Worm (Caenorhabditis elegans) whole organism, mixed stage, embryonic: Measurements from ENCODE around the gene hda-2.

Experiments used
- M03D4.4 ChIP-seq: sonication (generic microtip); optimal IDR thresholded peaks from 2 replicates; lab custom pipeline; 2017; ENCODE audit warnings: mild to moderate bottlenecking, missing genetic modification characterization, missing compliant biosample characterization
- blmp-1 ChIP-seq: fragments of 150-350 bp; optimal IDR thresholded peaks from 2 replicates; lab custom pipeline; 2014; ENCODE audit warnings: missing biosample characterization, missing genetic modification characterization
- ceh-43 ChIP-seq: fragments of 200-800 bp; sonication (Bioruptor generic); optimal IDR thresholded peaks from 2 replicates; lab custom pipeline; 2018; ENCODE audit warnings: mild to moderate bottlenecking, missing genetic modification characterization, moderate library complexity, missing compliant biosample characterization
- ceh-83 ChIP-seq: fragments of 200-800 bp; sonication (Bioruptor generic); optimal IDR thresholded peaks from 2 replicates; lab custom pipeline; 2018; ENCODE audit warnings: mild to moderate bottlenecking, missing genetic modification characterization, missing compliant biosample characterization
- ces-1 ChIP-seq: fragments of 150-350 bp; optimal IDR thresholded peaks from 2 replicates; lab custom pipeline; 2014; ENCODE audit warnings: missing biosample characterization, missing genetic modification reagents, missing genetic modification characterization
- cnd-1 ChIP-seq: fragments of 200-800 bp; sonication (Bioruptor generic); optimal IDR thresholded peaks from 2 replicates; lab custom pipeline; 2018; ENCODE audit warnings: mild to moderate bottlenecking, missing genetic modification characterization, missing compliant biosample characterization
- drap-1 ChIP-seq: fragments of 200-800 bp; sonication (Bioruptor generic); optimal IDR thresholded peaks from 3 replicates; lab custom pipeline; 2018; ENCODE audit warnings: mild to moderate bottlenecking, missing genetic modification characterization, missing compliant biosample characterization
- elt-1 ChIP-seq: sonication (generic microtip); optimal IDR thresholded peaks from 2 replicates; lab custom pipeline; 2017; ENCODE audit warnings: missing genetic modification characterization, mild to moderate bottlenecking, missing compliant biosample characterization, antibody characterized with exemption, moderate library complexity, borderline replicate concordance; ENCODE audit not compliant: insufficient read depth
- elt-3 ChIP-seq: fragments of 150-350 bp; optimal IDR thresholded peaks from 2 replicates; lab custom pipeline; 2014; ENCODE audit warnings: missing biosample characterization, missing genetic modification characterization
- flh-1 ChIP-seq: fragments of 200-800 bp; sonication (Bioruptor generic); optimal IDR thresholded peaks from 2 replicates; lab custom pipeline; 2018; ENCODE audit warnings: mild to moderate bottlenecking, missing genetic modification characterization, moderate library complexity, missing compliant biosample characterization
- ham-2 ChIP-seq: fragments of 200-800 bp; sonication (Bioruptor generic); optimal IDR thresholded peaks from 2 replicates; lab custom pipeline; 2018; ENCODE audit warnings: mild to moderate bottlenecking, missing genetic modification characterization, missing compliant biosample characterization
- hlh-1 ChIP-seq: fragments of 150-350 bp; optimal IDR thresholded peaks from 2 replicates; lab custom pipeline; 2014; ENCODE audit warnings: missing biosample characterization, missing genetic modification reagents, missing genetic modification characterization
- lin-13 ChIP-seq: fragments of 150-350 bp; optimal IDR thresholded peaks from 2 replicates; lab custom pipeline; 2014; ENCODE audit warnings: missing biosample characterization, missing genetic modification characterization
- lin-32 ChIP-seq: fragments of 200-800 bp; sonication (Bioruptor generic); optimal IDR thresholded peaks from 2 replicates; lab custom pipeline; 2018; ENCODE audit warnings: mild to moderate bottlenecking, missing genetic modification characterization, missing compliant biosample characterization
- lsy-2 ChIP-seq: fragments of 150-350 bp; optimal IDR thresholded peaks from 2 replicates; lab custom pipeline; 2014; ENCODE audit warnings: missing biosample characterization, missing genetic modification characterization
- mab-5 ChIP-seq: fragments of 150-350 bp; optimal IDR thresholded peaks from 2 replicates; lab custom pipeline; 2014; ENCODE audit warnings: missing biosample characterization, missing genetic modification characterization
- mep-1 ChIP-seq: fragments of 150-350 bp; optimal IDR thresholded peaks from 2 replicates; lab custom pipeline; 2017; ENCODE audit warnings: missing biosample characterization, missing genetic modification reagents, missing genetic modification characterization, inconsistent platforms
- mls-2 ChIP-seq: sonication (generic microtip); optimal IDR thresholded peaks from 2 replicates; lab custom pipeline; 2016; ENCODE audit warnings: mild to moderate bottlenecking, missing genetic modification characterization, moderate library complexity, missing compliant biosample characterization
- nhr-12 ChIP-seq: fragments of 150-350 bp; optimal IDR thresholded peaks from 2 replicates; lab custom pipeline; 2014; ENCODE audit warnings: missing biosample characterization, missing genetic modification characterization
- nhr-2 ChIP-seq: fragments of 150-350 bp; optimal IDR thresholded peaks from 2 replicates; lab custom pipeline; 2014; ENCODE audit warnings: missing biosample characterization, missing genetic modification characterization
- nhr-237 ChIP-seq: fragments of 150-350 bp; optimal IDR thresholded peaks from 2 replicates; lab custom pipeline; 2014; ENCODE audit warnings: missing biosample characterization, missing genetic modification characterization
- nhr-28 ChIP-seq: fragments of 150-350 bp; optimal IDR thresholded peaks from 2 replicates; lab custom pipeline; 2014; ENCODE audit warnings: missing biosample characterization, missing genetic modification characterization
- nhr-76 ChIP-seq: sonication (generic microtip); optimal IDR thresholded peaks from 2 replicates; lab custom pipeline; 2017; ENCODE audit warnings: missing biosample characterization, missing genetic modification characterization
- pha-4 ChIP-seq: fragments of 150-350 bp; optimal IDR thresholded peaks from 2 replicates; lab custom pipeline; 2018; ENCODE audit warnings: missing biosample characterization, missing genetic modification reagents, missing genetic modification characterization
- sem-2 ChIP-seq: fragments of 200-800 bp; sonication (Bioruptor generic); optimal IDR thresholded peaks from 2 replicates; lab custom pipeline; 2018; ENCODE audit warnings: mild to moderate bottlenecking, missing genetic modification characterization, missing compliant biosample characterization
- snpc-4 ChIP-seq: fragments of 150-350 bp; optimal IDR thresholded peaks from 2 replicates; lab custom pipeline; 2014; ENCODE audit warnings: missing biosample characterization, missing genetic modification characterization
- sptf-1 ChIP-seq: sonication (generic microtip); optimal IDR thresholded peaks from 2 replicates; lab custom pipeline; 2017; ENCODE audit warnings: mild to moderate bottlenecking, missing genetic modification characterization, moderate library complexity, missing compliant biosample characterization
- unc-120 ChIP-seq: sonication (generic microtip); optimal IDR thresholded peaks from 2 replicates; lab custom pipeline; 2017; ENCODE audit warnings: missing genetic modification characterization, missing compliant biosample characterization; ENCODE audit not compliant: poor library complexity, severe bottlenecking
- unc-39 ChIP-seq: fragments of 150-350 bp; optimal IDR thresholded peaks from 2 replicates; lab custom pipeline; 2014; ENCODE audit warnings: missing biosample characterization, missing genetic modification characterization
- unc-62 ChIP-seq: fragments of 150-350 bp; optimal IDR thresholded peaks from 2 replicates; lab custom pipeline; 2014; ENCODE audit warnings: missing biosample characterization, missing genetic modification reagents, missing genetic modification characterization
- zip-8 ChIP-seq: fragments of 150-350 bp; optimal IDR thresholded peaks from 2 replicates; lab custom pipeline; 2014; ENCODE audit warnings: missing biosample characterization, missing genetic modification characterization
- ztf-11 ChIP-seq: fragments of 150-350 bp; optimal IDR thresholded peaks from 2 replicates; lab custom pipeline; 2014; ENCODE audit warnings: missing biosample characterization, missing genetic modification characterization

hda-2 gene

ce11 chrII:8037863-8038262, 15.5 kb upstream of the hda-2 start, which contains the start of gene C08B11.9:
TSS of gene C08B11.9 (minus strand) at chrII:8038169.
- TF ChIP-seq sem-2 (GFP tag; lab: Kevin White, UChicago) (no peak), pha-4 (tag; lab: Kevin White, UChicago) (no peak), ham-2 (no peak), nhr-76 (tag; lab: Kevin White, UChicago) (no peak), mls-2 (tag; lab: Kevin White, UChicago) (no peak), lin-13 (tag; lab: Kevin White, UChicago) (no peak), ces-1 (GFP tag; lab: Kevin White, UChicago) (no peak)

- TF ChIP-seq sptf-1 (tag; lab: Kevin White, UChicago) (no peak), ces-1 (GFP tag; lab: Kevin White, UChicago) (no peak), sem-2 (GFP tag; lab: Kevin White, UChicago) (no peak), nhr-12 (tag; lab: Kevin White, UChicago) (no peak), mls-2 (tag; lab: Kevin White, UChicago) (no peak), M03D4.4 (tag; lab: Kevin White, UChicago) (no peak), mab-5 (tag; lab: Kevin White, UChicago) (no peak)
Measured at ce11 chrII:8037246-8037645, 14.9 kb upstream of the hda-2 start, which contains the start of gene arp-6. TSS of gene arp-6 (minus strand) at chrII:8037346.

- TF ChIP-seq lin-13 (tag; lab: Kevin White, UChicago) (no peak), ceh-43 (GFP tag; lab: Kevin White, UChicago) (no peak), mep-1 (tag; lab: Kevin White, UChicago) (no peak), unc-120 (tag; lab: Kevin White, UChicago) (no peak), ztf-11 (tag; lab: Kevin White, UChicago) (no peak), snpc-4 (tag; lab: Kevin White, UChicago) (no peak), drap-1 (GFP tag; lab: Kevin White, UChicago) (no peak), flh-1 (GFP tag; lab: Kevin White, UChicago) (no peak)
Measured at ce11 chrII:8035667-8036066, 13.3 kb upstream of the hda-2 start, which contains the start of gene sap-49. TSS of gene sap-49 (minus strand) at chrII:8035767.

ce11 chrII:8034617-8035016, 12.3 kb upstream of the hda-2 start:
- no peak for TF ChIP-seq nhr-2 (tag; lab: Kevin White, UChicago)
- no peak for TF ChIP-seq nhr-237
- no peak for TF ChIP-seq ham-2
- no peak for TF ChIP-seq ceh-83 (GFP tag; lab: Kevin White, UChicago)
- no peak for TF ChIP-seq ztf-11 (tag; lab: Kevin White, UChicago)
- TF ChIP-seq lin-13 (tag; lab: Kevin White, UChicago) = no peak
- no peak for TF ChIP-seq lin-32 (GFP tag; lab: Kevin White, UChicago)
- no peak for TF ChIP-seq elt-1
- TF ChIP-seq nhr-12 (tag; lab: Kevin White, UChicago) = no peak
- TF ChIP-seq hlh-1 = no peak
- no peak for TF ChIP-seq mep-1 (tag; lab: Kevin White, UChicago)
- no peak for TF ChIP-seq zip-8 (tag; lab: Kevin White, UChicago)
- no peak for TF ChIP-seq cnd-1 (tag; lab: Kevin White, UChicago)
- TF ChIP-seq elt-3 (tag; lab: Kevin White, UChicago) = no peak
- no peak for TF ChIP-seq unc-120 (tag; lab: Kevin White, UChicago)
- TF ChIP-seq mab-5 (tag; lab: Kevin White, UChicago) = no peak
- TF ChIP-seq flh-1 (GFP tag; lab: Kevin White, UChicago) = no peak
- no peak for TF ChIP-seq M03D4.4 (tag; lab: Kevin White, UChicago)
- no peak for TF ChIP-seq nhr-28
- TF ChIP-seq lsy-2 (tag; lab: Kevin White, UChicago) = no peak

ce11 chrII:8034008-8034407, 11.6 kb upstream of the hda-2 start:
- no peak for TF ChIP-seq elt-1
- peak; percentile 7 for TF ChIP-seq ceh-83 (GFP tag; lab: Kevin White, UChicago)

- TF ChIP-seq unc-62 (GFP tag; lab: Kevin White, UChicago) (no peak), zip-8 (tag; lab: Kevin White, UChicago) (no peak), lin-13 (tag; lab: Kevin White, UChicago) (no peak), ces-1 (GFP tag; lab: Kevin White, UChicago) (no peak), unc-120 (tag; lab: Kevin White, UChicago) (no peak), mep-1 (tag; lab: Kevin White, UChicago) (no peak), nhr-2 (tag; lab: Kevin White, UChicago) (no peak), M03D4.4 (tag; lab: Kevin White, UChicago) (no peak), hlh-1 (no peak), ceh-43 (GFP tag; lab: Kevin White, UChicago) (no peak), mab-5 (tag; lab: Kevin White, UChicago) (no peak), elt-3 (tag; lab: Kevin White, UChicago) (no peak), nhr-76 (tag; lab: Kevin White, UChicago) (no peak), lsy-2 (tag; lab: Kevin White, UChicago) (no peak), unc-39 (no peak), blmp-1 (tag; lab: Kevin White, UChicago) (no peak), flh-1 (GFP tag; lab: Kevin White, UChicago) (no peak), nhr-28 (no peak), ceh-83 (GFP tag; lab: Kevin White, UChicago) (no peak), cnd-1 (tag; lab: Kevin White, UChicago) (no peak)
Measured at ce11 chrII:8032657-8033056, 10.3 kb upstream of the hda-2 start, which contains the start of gene nrf-6. TSS of gene nrf-6 (minus strand) at chrII:8032708.
